Worm (Caenorhabditis elegans): Measurements from ENCODE around the gene srj-26.

DNA sequence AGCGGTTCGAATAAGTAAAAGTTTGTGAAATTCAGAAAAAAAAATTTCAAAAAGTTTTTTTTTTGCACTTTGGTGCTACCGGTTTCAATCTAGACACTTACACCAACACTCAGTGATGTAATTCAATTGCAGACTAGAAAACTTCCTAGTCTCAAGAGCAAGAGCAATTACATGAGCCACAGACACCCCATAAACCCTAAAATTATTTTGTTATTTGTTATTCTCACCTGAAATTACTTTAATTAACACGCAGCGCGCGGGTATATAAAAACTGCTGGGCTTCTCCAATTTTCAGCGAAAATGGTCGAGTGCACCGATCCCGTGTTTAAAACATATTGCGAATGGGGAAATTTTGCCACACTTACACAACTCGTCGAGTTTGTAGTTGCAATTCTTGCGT lies 5.4 kb downstream of the srj-26 start, which contains the start of gene srw-83:
- TF ChIP-seq lin-13 (tag; optimal IDR thresholded peaks at IDR 0.05) (no peak), ztf-11 (tag; optimal IDR thresholded peaks at IDR 0.05) (no peak), nhr-76 (tag; optimal IDR thresholded peaks at IDR 0.05) (no peak), snpc-4 (tag; optimal IDR thresholded peaks at IDR 0.05) (no peak), unc-62 (GFP tag; optimal IDR thresholded peaks at IDR 0.05) (no peak), elt-3 (tag; optimal IDR thresholded peaks at IDR 0.05) (no peak), nhr-2 (tag; optimal IDR thresholded peaks at IDR 0.05) (no peak), nhr-12 (tag; optimal IDR thresholded peaks at IDR 0.05) (no peak), pha-4 (tag; optimal IDR thresholded peaks at IDR 0.05) (no peak), elt-1 (tag; optimal IDR thresholded peaks at IDR 0.05; ENCODE audit: borderline replicate concordance, insufficient read depth) (no peak), ceh-39 (tag; optimal IDR thresholded peaks at IDR 0.05) (no peak)
